Worm (Caenorhabditis elegans): ENCODE data around the gene cwp-5.

Gene cwp-5

ce11 chrX:13221357-13221756, 31.6 kb upstream of the cwp-5 start, which contains the start of gene asp-4:
TSS of gene asp-4 (minus strand) at chrX:13221462.
- TF ChIP-seq unc-62 (GFP tag; optimal IDR thresholded peaks at IDR 0.05), result peak; percentile 84
- no peak for TF ChIP-seq C17E4.6 (GFP tag; IDR thresholded peaks at IDR 0.05)
- TF ChIP-seq ccch-3 (GFP tag; optimal IDR thresholded peaks at IDR 0.05), result no peak
- TF ChIP-seq cebp-1 (GFP tag; IDR thresholded peaks at IDR 0.05), result no peak; the same call in 1 of the 2 replicates
- TF ChIP-seq cebp-1 (tag; optimal IDR thresholded peaks at IDR 0.05), result peak; percentile 36
- peak; percentile 85 for TF ChIP-seq nhr-80 (tag; optimal IDR thresholded peaks at IDR 0.05)
- peak in 1 of 2 experiments; percentile 33 for TF ChIP-seq let-607 (tag; optimal IDR thresholded peaks at IDR 0.05)
- TF ChIP-seq ztf-22 (GFP tag; optimal IDR thresholded peaks at IDR 0.05), result peak; percentile 13
- no peak for TF ChIP-seq K11D2.4 (GFP tag; IDR thresholded peaks at IDR 0.05)
- no peak for TF ChIP-seq let-526 (GFP tag; IDR thresholded peaks at IDR 0.05)
- TF ChIP-seq hmg-1.2 (GFP tag; IDR thresholded peaks at IDR 0.05), result no peak
- TF ChIP-seq dox-1 (GFP tag; IDR thresholded peaks at IDR 0.05), result peak; percentile 51
- TF ChIP-seq tbp1 (GFP tag; optimal IDR thresholded peaks at IDR 0.05), result peak; percentile 3
- TF ChIP-seq zim-3 (tag; optimal IDR thresholded peaks at IDR 0.05), result no peak
- no peak for TF ChIP-seq F55B11.4 (tag; optimal IDR thresholded peaks at IDR 0.05; ENCODE audit: borderline replicate concordance, insufficient read depth)

- TF ChIP-seq attf-3 (GFP tag; conservative IDR thresholded peaks at IDR 0.05), result no peak
- TF ChIP-seq ceh-27 (GFP tag; optimal IDR thresholded peaks at IDR 0.05), result peak; percentile 33
- no peak for TF ChIP-seq F52B5.7 (tag; optimal IDR thresholded peaks at IDR 0.05)
- no peak for TF ChIP-seq aptf-2 (GFP tag; conservative IDR thresholded peaks at IDR 0.05)
- TF ChIP-seq C17E4.6 (GFP tag; IDR thresholded peaks at IDR 0.05), result no peak
- no peak for TF ChIP-seq ceh-100 (GFP tag; IDR thresholded peaks at IDR 0.05)
Measured at ce11 chrX:13220609-13221008, 30.8 kb upstream of the cwp-5 start.

DNA sequence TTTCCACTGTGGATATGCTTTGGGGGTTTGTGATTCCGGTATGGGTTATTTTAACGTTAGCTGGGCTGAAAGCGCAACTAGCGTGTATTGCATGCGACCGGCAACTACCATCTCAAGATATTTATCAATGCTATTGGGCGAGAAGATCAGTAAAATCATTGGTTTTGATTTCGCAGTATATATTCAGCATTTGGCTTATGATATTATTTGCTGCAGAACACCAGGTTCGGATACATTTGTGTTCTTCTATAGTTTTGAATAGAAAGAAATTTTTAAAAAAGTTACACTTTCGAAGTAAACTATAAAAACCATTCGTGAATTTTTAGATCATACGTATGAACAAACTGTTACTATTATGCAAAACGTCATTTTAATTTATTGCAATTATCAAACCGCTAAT, 28.2 kb upstream of the cwp-5 start:
- TF ChIP-seq cebp-1 (GFP tag; IDR thresholded peaks at IDR 0.05) (no peak), cebp-1 (tag; optimal IDR thresholded peaks at IDR 0.05) (no peak), mes-4 (tag; optimal IDR thresholded peaks at IDR 0.05) (no peak), ztf-26 (tag; optimal IDR thresholded peaks at IDR 0.05) (no peak), fkh-3 (tag; optimal IDR thresholded peaks at IDR 0.05) (no peak)

DNA sequence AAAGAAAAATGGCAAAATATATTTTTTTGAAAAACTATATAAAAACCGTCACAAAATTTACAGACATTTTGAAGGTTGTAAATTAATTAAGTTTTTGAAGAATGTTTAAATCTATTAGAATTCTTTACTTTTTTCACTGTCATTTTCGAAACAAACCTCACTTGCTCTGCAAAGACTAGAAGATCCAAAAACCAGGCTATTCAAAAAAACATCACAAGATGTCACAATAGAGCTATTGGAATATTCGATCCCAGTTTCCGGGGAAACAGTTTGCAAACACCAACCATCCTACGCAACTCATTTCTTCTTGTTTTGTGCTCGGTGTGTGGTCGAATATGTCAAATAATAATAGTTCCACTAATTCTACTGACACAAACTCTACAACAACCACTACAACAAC, 27.0 kb upstream of the cwp-5 start, which contains the start of gene R12H7.4:
Gene R12H7.4 (plus strand): TSS at position 301 of the 400 bp plus-strand sequence.
- TF ChIP-seq ceh-58 (GFP tag; IDR thresholded peaks at IDR 0.05) (no peak), efl-1 (GFP tag; optimal IDR thresholded peaks at IDR 0.05) (no peak), F23B12.7 (tag; optimal IDR thresholded peaks at IDR 0.05; ENCODE audit: insufficient read depth) (no peak), hlh-26 (GFP tag; conservative IDR thresholded peaks at IDR 0.05) (no peak), rec-8 (tag; optimal IDR thresholded peaks at IDR 0.05) (no peak), pha-4 (tag; optimal IDR thresholded peaks at IDR 0.05) (no peak), bed-1 (GFP tag; IDR thresholded peaks at IDR 0.05) (no peak)

DNA sequence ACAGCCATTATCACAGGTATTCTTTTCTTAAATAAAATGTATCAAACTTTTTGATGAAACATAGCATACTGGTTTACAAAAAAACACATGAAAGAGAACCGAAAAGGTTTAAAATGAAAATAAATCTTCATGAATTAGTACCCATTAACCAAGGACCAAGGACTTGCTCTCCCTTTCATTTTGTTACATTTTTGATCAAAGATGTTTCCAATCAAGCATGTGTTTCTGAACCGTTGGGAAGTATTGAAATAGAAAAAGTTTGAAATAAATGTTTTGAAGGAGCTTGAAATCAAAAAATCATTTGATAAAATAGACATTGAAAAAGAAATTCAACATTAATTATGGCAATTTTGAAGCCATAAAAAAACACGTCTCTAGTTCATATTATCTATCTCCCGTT, 22.8 kb upstream of the cwp-5 start:
- no peak for TF ChIP-seq nhr-90 (tag; optimal IDR thresholded peaks at IDR 0.05)
- TF ChIP-seq lsy-27 (tag; optimal IDR thresholded peaks at IDR 0.05; ENCODE audit: borderline replicate concordance, insufficient read depth), result no peak
- TF ChIP-seq chd-7 (tag; optimal IDR thresholded peaks at IDR 0.05), result no peak
- TF ChIP-seq lin-26 (GFP tag; IDR thresholded peaks at IDR 0.05), result no peak
- TF ChIP-seq mcd-1 (GFP tag; IDR thresholded peaks at IDR 0.05), result no peak
- no peak for TF ChIP-seq rec-8 (tag; optimal IDR thresholded peaks at IDR 0.05)
- TF ChIP-seq F10E7.11 (tag; optimal IDR thresholded peaks at IDR 0.05), result no peak
- TF ChIP-seq Y67H2A.10 (GFP tag; conservative IDR thresholded peaks at IDR 0.05), result no peak
- no peak for TF ChIP-seq lin-40 (tag; optimal IDR thresholded peaks at IDR 0.05)
- TF ChIP-seq K12H6.12 (tag; optimal IDR thresholded peaks at IDR 0.05), result no peak
- no peak for TF ChIP-seq nfyb-1 (GFP tag; IDR thresholded peaks at IDR 0.05)
- TF ChIP-seq Y95B8A.8 (GFP tag; IDR thresholded peaks at IDR 0.05), result no peak
- no peak for TF ChIP-seq T07F8.4 (tag; optimal IDR thresholded peaks at IDR 0.05)
- TF ChIP-seq unc-62 (GFP tag; optimal IDR thresholded peaks at IDR 0.05), result no peak
- TF ChIP-seq B0019.2 (GFP tag; conservative IDR thresholded peaks at IDR 0.05), result no peak

All from whole organism, young adult.